Worm (Caenorhabditis elegans) whole organism, L2 larva: ENCODE measurements around the gene fipr-1.

Experiments used
- egl-27 ChIP-seq: sonication (generic microtip); optimal IDR thresholded peaks from 3 replicates; lab custom pipeline; 2017; ENCODE audit warnings: missing biosample characterization, missing genetic modification reagents, missing genetic modification characterization
- elt-3 ChIP-seq: sonication (generic microtip); optimal IDR thresholded peaks from 2 replicates; lab custom pipeline; 2017; ENCODE audit warnings: missing biosample characterization, missing genetic modification characterization
- gmeb-1 ChIP-seq: fragments of 150-350 bp; optimal IDR thresholded peaks from 2 replicates; lab custom pipeline; 2014; ENCODE audit warnings: missing biosample characterization, missing genetic modification characterization
- lin-11 ChIP-seq: fragments of 150-350 bp; sonication (generic microtip); optimal IDR thresholded peaks from 2 replicates; lab custom pipeline; 2014; ENCODE audit warnings: missing biosample characterization, missing genetic modification characterization, inconsistent platforms, mixed read lengths
- mab-5 ChIP-seq: fragments of 150-350 bp; optimal IDR thresholded peaks from 2 replicates; lab custom pipeline; 2014; ENCODE audit warnings: missing biosample characterization, missing genetic modification characterization
- mbf-1 ChIP-seq: sonication (generic microtip); optimal IDR thresholded peaks from 2 replicates; lab custom pipeline; 2017; ENCODE audit warnings: missing biosample characterization, missing genetic modification characterization
- nhr-12 ChIP-seq: fragments of 150-350 bp; optimal IDR thresholded peaks from 2 replicates; lab custom pipeline; 2014; ENCODE audit warnings: missing biosample characterization, missing genetic modification characterization
- nhr-237 ChIP-seq: fragments of 150-350 bp; optimal IDR thresholded peaks from 2 replicates; lab custom pipeline; 2014; ENCODE audit warnings: missing biosample characterization, missing genetic modification characterization
- nhr-77 ChIP-seq: fragments of 150-350 bp; optimal IDR thresholded peaks from 2 replicates; lab custom pipeline; 2014; ENCODE audit warnings: missing biosample characterization, missing genetic modification characterization
- skn-1 ChIP-seq: sonication (generic microtip); optimal IDR thresholded peaks from 2 replicates; lab custom pipeline; 2017; ENCODE audit warnings: missing biosample characterization, missing genetic modification characterization
- snpc-4 ChIP-seq: fragments of 150-350 bp; optimal IDR thresholded peaks from 2 replicates; lab custom pipeline; 2014; ENCODE audit warnings: missing biosample characterization, missing genetic modification characterization
- unc-39 ChIP-seq: fragments of 150-350 bp; optimal IDR thresholded peaks from 2 replicates; lab custom pipeline; 2014; ENCODE audit warnings: missing biosample characterization, missing genetic modification characterization
- unc-62 ChIP-seq: fragments of 150-350 bp; optimal IDR thresholded peaks from 2 replicates; lab custom pipeline; 2014; ENCODE audit warnings: missing biosample characterization, missing genetic modification reagents, missing genetic modification characterization
- ztf-11 ChIP-seq: sonication (generic microtip); optimal IDR thresholded peaks from 2 replicates; lab custom pipeline; 2017; ENCODE audit warnings: missing biosample characterization, missing genetic modification characterization

ce11 chrV:12365104-12365503 is 3.6 kb upstream of the fipr-1 start, which contains the start of gene fipr-2:
- TF ChIP-seq skn-1 (tag; lab: Kevin White, UChicago) (no peak), nhr-77 (tag; lab: Kevin White, UChicago) (no peak), elt-3 (no peak), unc-39 (tag; lab: Kevin White, UChicago) (no peak), nhr-12 (tag; lab: Kevin White, UChicago) (no peak), gmeb-1 (no peak), snpc-4 (tag; lab: Kevin White, UChicago) (no peak), nhr-237 (tag; lab: Kevin White, UChicago) (no peak), ztf-11 (tag; lab: Kevin White, UChicago) (no peak), mab-5 (no peak), lin-11 (tag; lab: Kevin White, UChicago) (no peak), egl-27 (tag; lab: Kevin White, UChicago) (no peak), unc-62 (GFP tag; lab: Kevin White, UChicago) (no peak), mbf-1 (no peak)
